Worm (Caenorhabditis elegans) whole organism, young adult: ENCODE measurements around the gene F42C5.3.

Source experiments
- D2030.7 ChIP-seq: fragments of 200-800 bp; sonication (Bioruptor generic); IDR thresholded peaks from 2 replicates; pipeline ENCODE4 v1.3.6; 2022; ENCODE audit warnings: missing genetic modification reagents, missing genetic modification characterization, missing compliant biosample characterization
- F39B2.1 ChIP-seq: fragments of 200-800 bp; sonication (Bioruptor generic); IDR thresholded peaks from 2 replicates; pipeline ENCODE4 v1.3.6; 2022; ENCODE audit warnings: missing genetic modification reagents, missing genetic modification characterization, missing compliant biosample characterization
- F55B11.4 ChIP-seq: sonication (generic microtip); optimal IDR thresholded peaks from 2 replicates; lab custom pipeline; 2016; ENCODE audit warnings: missing compliant biosample characterization, missing genetic modification characterization, borderline replicate concordance; ENCODE audit not compliant: insufficient read depth
- F57A8.1 ChIP-seq: fragments of 200-800 bp; sonication (Bioruptor generic); optimal IDR thresholded peaks from 2 replicates; lab custom pipeline; 2018; ENCODE audit warnings: mild to moderate bottlenecking, missing genetic modification characterization, moderate library complexity, missing compliant biosample characterization
- Y79H2A.3 ChIP-seq: fragments of 200-800 bp; sonication (Bioruptor generic); conservative IDR thresholded peaks from 2 replicates; pipeline ENCODE4 v1.3.6; 2022; ENCODE audit warnings: missing genetic modification reagents, missing genetic modification characterization, missing compliant biosample characterization
- Y95B8A.8 ChIP-seq: fragments of 200-800 bp; sonication (Bioruptor generic); IDR thresholded peaks from 2 replicates; pipeline ENCODE4 v1.3.6; 2022; ENCODE audit warnings: missing genetic modification reagents, missing genetic modification characterization, missing compliant biosample characterization
- aptf-2 ChIP-seq: fragments of 200-800 bp; sonication (Bioruptor generic); conservative IDR thresholded peaks from 2 replicates; pipeline ENCODE4 v1.3.6; 2022; ENCODE audit warnings: missing genetic modification reagents, missing genetic modification characterization, missing compliant biosample characterization
- attf-3 ChIP-seq: fragments of 200-800 bp; sonication (Bioruptor generic); conservative IDR thresholded peaks from 2 replicates; pipeline ENCODE4 v1.3.6; 2022; ENCODE audit warnings: missing genetic modification reagents, missing genetic modification characterization, missing compliant biosample characterization
- attf-6 ChIP-seq: fragments of 200-800 bp; sonication (Bioruptor generic); IDR thresholded peaks from 2 replicates; pipeline ENCODE4 v1.3.6; 2022; ENCODE audit warnings: missing genetic modification reagents, missing genetic modification characterization, missing compliant biosample characterization
- bed-2 ChIP-seq: fragments of 200-800 bp; sonication (Bioruptor generic); IDR thresholded peaks from 2 replicates; pipeline ENCODE4 v1.3.6; 2022; ENCODE audit warnings: missing genetic modification reagents, missing genetic modification characterization, missing compliant biosample characterization
- cebp-1 ChIP-seq, 2 experiments: fragments of 200-800 bp in 1 of 2; sonication (Bioruptor generic) in 1 of 2; sonication (generic microtip) in 1 of 2; IDR thresholded peaks in 1 of 2; optimal IDR thresholded peaks in 1 of 2; 2 replicates each; pipeline versions ENCODE4 v1.3.6 to Lab custom; 2017 to 2022; ENCODE audit warnings: missing compliant biosample characterization in 2 of 2, missing genetic modification characterization in 2 of 2, mild to moderate bottlenecking in 1 of 2, missing genetic modification reagents in 1 of 2, moderate library complexity in 1 of 2
- cebp-2 ChIP-seq: fragments of 200-800 bp; sonication (Bioruptor generic); IDR thresholded peaks from 2 replicates; pipeline ENCODE4 v1.3.6; 2022; ENCODE audit warnings: missing genetic modification characterization, missing compliant biosample characterization
- ceh-100 ChIP-seq: fragments of 200-800 bp; sonication (Bioruptor generic); IDR thresholded peaks from 2 replicates; pipeline ENCODE4 v1.3.6; 2022; ENCODE audit warnings: missing genetic modification reagents, missing genetic modification characterization, missing compliant biosample characterization
- ceh-27 ChIP-seq: fragments of 200-800 bp; sonication (Bioruptor generic); optimal IDR thresholded peaks from 2 replicates; lab custom pipeline; 2018; ENCODE audit warnings: mild to moderate bottlenecking, missing genetic modification characterization, moderate library complexity, missing compliant biosample characterization
- ceh-40 ChIP-seq: fragments of 200-800 bp; sonication (Bioruptor generic); IDR thresholded peaks from 2 replicates; pipeline ENCODE4 v1.3.6; 2022; ENCODE audit warnings: missing genetic modification characterization, missing compliant biosample characterization
- die-1 ChIP-seq: sonication (generic microtip); optimal IDR thresholded peaks from 2 replicates; lab custom pipeline; 2016; ENCODE audit warnings: missing genotype, mild to moderate bottlenecking, missing genetic modification characterization, missing compliant biosample characterization
- dox-1 ChIP-seq: fragments of 200-800 bp; sonication (Bioruptor generic); IDR thresholded peaks from 2 replicates; pipeline ENCODE4 v1.3.6; 2022; ENCODE audit warnings: missing genetic modification reagents, missing genetic modification characterization, missing compliant biosample characterization
- ets-4 ChIP-seq: fragments of 200-800 bp; sonication (Bioruptor generic); optimal IDR thresholded peaks from 2 replicates; lab custom pipeline; 2018; ENCODE audit warnings: mild to moderate bottlenecking, missing genetic modification characterization, missing compliant biosample characterization
- gei-17 ChIP-seq: fragments of 200-800 bp; sonication (Bioruptor generic); optimal IDR thresholded peaks from 2 replicates; lab custom pipeline; 2018; ENCODE audit warnings: mild to moderate bottlenecking, missing genetic modification characterization, missing compliant biosample characterization
- him-1 ChIP-seq: sonication (generic microtip); optimal IDR thresholded peaks from 2 replicates; lab custom pipeline; 2016; ENCODE audit warnings: missing genotype, missing genetic modification reagents, missing genetic modification characterization, missing compliant biosample characterization
- hmg-1.2 ChIP-seq: fragments of 200-800 bp; sonication (Bioruptor generic); IDR thresholded peaks from 2 replicates; pipeline ENCODE4 v1.3.6; 2022; ENCODE audit warnings: missing genetic modification reagents, missing genetic modification characterization, missing compliant biosample characterization
- hmg-20 ChIP-seq: fragments of 200-800 bp; sonication (Bioruptor generic); IDR thresholded peaks from 2 replicates; pipeline ENCODE4 v1.3.6; 2022; ENCODE audit warnings: missing genetic modification reagents, missing genetic modification characterization, missing compliant biosample characterization
- lin-26 ChIP-seq: fragments of 200-800 bp; sonication (Bioruptor generic); IDR thresholded peaks from 2 replicates; pipeline ENCODE4 v1.3.6; 2022; ENCODE audit warnings: missing genetic modification reagents, missing genetic modification characterization, missing compliant biosample characterization
- lin-35 ChIP-seq, 3 experiments: fragments of 150-350 bp in 2 of 3; sonication (generic microtip) in 1 of 3; optimal IDR thresholded peaks; 2 replicates each; lab custom pipeline; 2014 to 2018; ENCODE audit warnings: missing biosample characterization in 3 of 3, missing genetic modification characterization in 3 of 3, missing genetic modification reagents in 3 of 3
- lin-54 ChIP-seq: fragments of 200-800 bp; sonication (Bioruptor generic); optimal IDR thresholded peaks from 2 replicates; lab custom pipeline; 2018; ENCODE audit warnings: mild to moderate bottlenecking, missing genetic modification characterization, missing compliant biosample characterization
- madf-10 ChIP-seq: sonication (generic microtip); optimal IDR thresholded peaks from 2 replicates; lab custom pipeline; 2016; ENCODE audit warnings: mild to moderate bottlenecking, missing genetic modification characterization, missing compliant biosample characterization
- mes-4 ChIP-seq: sonication (generic microtip); optimal IDR thresholded peaks from 2 replicates; lab custom pipeline; 2016; ENCODE audit warnings: missing genotype, missing genetic modification characterization, missing compliant biosample characterization
- nhr-120 ChIP-seq: fragments of 200-800 bp; sonication (Bioruptor generic); IDR thresholded peaks from 2 replicates; pipeline ENCODE4 v1.3.6; 2022; ENCODE audit warnings: missing genetic modification characterization, missing compliant biosample characterization
- nhr-179 ChIP-seq: sonication (generic microtip); optimal IDR thresholded peaks from 2 replicates; lab custom pipeline; 2016; ENCODE audit warnings: mild to moderate bottlenecking, missing genetic modification characterization, missing compliant biosample characterization
- nhr-80 ChIP-seq: sonication (generic microtip); optimal IDR thresholded peaks from 2 replicates; lab custom pipeline; 2016; ENCODE audit warnings: missing genetic modification characterization, missing compliant biosample characterization
- repo-1 ChIP-seq: sonication (generic microtip); optimal IDR thresholded peaks from 2 replicates; lab custom pipeline; 2017; ENCODE audit warnings: mild to moderate bottlenecking, missing genetic modification characterization, missing compliant biosample characterization
- rpc-1 ChIP-seq, 2 experiments: fragments of 150-350 bp in 1 of 2; sonication (generic microtip) in 1 of 2; optimal IDR thresholded peaks; 2 replicates each; lab custom pipeline; 2014 to 2018; ENCODE audit warnings: missing biosample characterization in 1 of 2, missing genetic modification characterization in 1 of 2, missing genetic modification reagents in 1 of 2, missing genotype in 1 of 2
- somi-1 ChIP-seq: fragments of 200-800 bp; sonication (Bioruptor generic); optimal IDR thresholded peaks from 2 replicates; lab custom pipeline; 2018; ENCODE audit warnings: mild to moderate bottlenecking, missing genetic modification characterization, missing compliant biosample characterization
- sptf-2 ChIP-seq: fragments of 200-800 bp; sonication (Bioruptor generic); optimal IDR thresholded peaks from 2 replicates; lab custom pipeline; 2018; ENCODE audit warnings: mild to moderate bottlenecking, missing genetic modification characterization, missing compliant biosample characterization
- unc-62 ChIP-seq: fragments of 150-350 bp; optimal IDR thresholded peaks from 2 replicates; lab custom pipeline; 2014; ENCODE audit warnings: missing biosample characterization, missing genetic modification reagents, missing genetic modification characterization
- zim-3 ChIP-seq: sonication (generic microtip); optimal IDR thresholded peaks from 2 replicates; lab custom pipeline; 2017; ENCODE audit warnings: mild to moderate bottlenecking, missing genetic modification characterization, moderate library complexity, missing compliant biosample characterization
- ztf-25 ChIP-seq: fragments of 200-800 bp; sonication (Bioruptor generic); IDR thresholded peaks from 2 replicates; pipeline ENCODE4 v1.3.6; 2022; ENCODE audit warnings: missing genetic modification reagents, missing genetic modification characterization, missing compliant biosample characterization
- ztf-3 ChIP-seq: fragments of 200-800 bp; sonication (Bioruptor generic); optimal IDR thresholded peaks from 2 replicates; lab custom pipeline; 2018; ENCODE audit warnings: mild to moderate bottlenecking, missing genetic modification characterization, missing compliant biosample characterization

The F42C5.3 gene

DNA sequence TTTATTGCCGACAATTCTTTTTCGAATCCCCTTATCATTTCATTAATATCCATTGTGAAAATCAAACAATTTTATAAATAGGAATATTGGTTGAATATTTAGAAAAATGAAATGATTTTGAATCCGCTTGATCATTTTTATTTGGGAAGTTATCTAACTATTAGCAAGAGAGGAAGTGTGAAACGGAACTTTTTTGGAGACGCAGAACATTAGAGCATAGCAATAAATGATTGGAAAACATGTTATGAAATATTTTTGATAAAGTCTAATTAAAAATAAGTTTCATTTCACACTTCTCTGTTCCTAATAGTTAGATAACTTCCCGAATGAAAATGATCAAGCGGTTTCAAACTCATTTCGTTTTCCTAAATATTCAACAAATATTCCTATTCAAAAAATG is at the start of gene F42C5.3:
Gene F42C5.3 (minus strand): TSS at position 101 of the 400 bp plus-strand sequence.
- TF ChIP-seq bed-2 (GFP tag; lab: Robert Waterston, UW) (no peak), Y79H2A.3 (GFP tag; lab: Robert Waterston, UW) (no peak), cebp-1 (GFP tag; IDR thresholded peaks at IDR 0.05; lab: Robert Waterston, UW) (no peak), cebp-1 (tag; optimal IDR thresholded peaks at IDR 0.05; lab: Kevin White, UChicago) (no peak), lin-26 (GFP tag; lab: Robert Waterston, UW) (no peak), ceh-27 (GFP tag; lab: Kevin White, UChicago) (no peak), F39B2.1 (GFP tag; lab: Robert Waterston, UW) (no peak), attf-6 (GFP tag; lab: Robert Waterston, UW) (no peak), ztf-3 (GFP tag; lab: Kevin White, UChicago) (no peak), nhr-179 (no peak), him-1 (tag; lab: Kevin White, UChicago) (no peak), repo-1 (tag; lab: Kevin White, UChicago) (no peak), cebp-2 (GFP tag; lab: Robert Waterston, UW) (no peak), nhr-120 (no peak), hmg-1.2 (GFP tag; lab: Robert Waterston, UW) (no peak), D2030.7 (GFP tag; lab: Robert Waterston, UW) (no peak)
- TF ChIP-seq, all 124 proteins: peak for 0

DNA sequence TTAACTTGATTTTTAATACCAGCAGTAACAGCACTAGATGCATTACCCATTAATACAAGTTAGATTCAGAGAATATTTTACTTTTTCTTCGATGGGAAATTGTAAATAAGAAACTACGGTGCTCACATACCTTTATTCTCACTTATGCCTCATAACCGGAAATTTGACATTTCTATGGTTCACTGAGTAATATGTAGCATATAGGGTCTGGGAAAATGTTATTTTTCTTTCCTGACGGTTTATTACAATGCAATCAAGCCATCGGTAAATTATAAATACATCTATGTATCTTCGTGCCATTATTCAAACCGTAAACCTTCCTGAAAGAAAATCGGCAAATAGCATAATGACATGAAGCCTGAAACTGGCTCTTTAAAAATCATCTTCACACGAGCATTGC is 45.3 kb upstream of the F42C5.3 start, which contains the start of gene ocr-4:
Gene ocr-4 (minus strand): TSS at position 101 of the 400 bp plus-strand sequence.
- TF ChIP-seq die-1 (tag; lab: Kevin White, UChicago): no peak
- no peak for TF ChIP-seq ceh-40 (GFP tag; lab: Robert Waterston, UW)
- no peak for TF ChIP-seq aptf-2
- no peak for TF ChIP-seq D2030.7 (GFP tag; lab: Robert Waterston, UW)
- TF ChIP-seq ceh-100: no peak
- TF ChIP-seq madf-10: no peak
- no peak for TF ChIP-seq attf-3 (GFP tag; lab: Robert Waterston, UW)
- TF ChIP-seq F55B11.4: no peak
- TF ChIP-seq F57A8.1: no peak
- no peak for TF ChIP-seq mes-4 (tag; lab: Kevin White, UChicago)
- no peak for TF ChIP-seq zim-3 (tag; lab: Kevin White, UChicago)
- no peak for TF ChIP-seq gei-17 (GFP tag; lab: Kevin White, UChicago)
- TF ChIP-seq Y95B8A.8: no peak
- no peak for TF ChIP-seq ztf-25
- TF ChIP-seq unc-62 (GFP tag; lab: Kevin White, UChicago): no peak
- TF ChIP-seq somi-1 (GFP tag; lab: Kevin White, UChicago): no peak
- TF ChIP-seq sptf-2: no peak
- TF ChIP-seq hmg-20: no peak

DNA sequence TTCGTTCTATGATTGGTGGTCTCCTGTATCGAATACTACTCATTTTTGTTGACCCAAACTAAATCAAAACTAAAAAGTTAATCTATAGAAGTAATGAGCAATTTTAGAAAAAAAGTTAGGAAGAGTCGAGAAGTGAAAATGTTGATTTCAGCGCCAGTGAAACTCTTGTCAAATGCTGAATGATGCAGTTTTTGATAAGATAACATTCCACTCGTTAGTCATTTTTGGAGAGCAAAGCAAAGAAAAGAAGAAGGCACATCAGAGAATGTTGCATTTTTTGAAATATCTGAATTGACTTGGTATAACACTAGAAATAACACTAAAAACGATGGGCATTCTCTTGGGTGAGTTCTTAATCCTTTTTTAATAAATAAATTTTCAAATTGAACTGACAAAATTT is 41.5 kb upstream of the F42C5.3 start, which contains the start of gene sqst-2:
Gene sqst-2 (minus strand): TSS at position 58 of the 400 bp plus-strand sequence.
- TF ChIP-seq lin-54 (GFP tag; lab: Kevin White, UChicago) (no peak), nhr-80 (peak; percentile 66)

DNA sequence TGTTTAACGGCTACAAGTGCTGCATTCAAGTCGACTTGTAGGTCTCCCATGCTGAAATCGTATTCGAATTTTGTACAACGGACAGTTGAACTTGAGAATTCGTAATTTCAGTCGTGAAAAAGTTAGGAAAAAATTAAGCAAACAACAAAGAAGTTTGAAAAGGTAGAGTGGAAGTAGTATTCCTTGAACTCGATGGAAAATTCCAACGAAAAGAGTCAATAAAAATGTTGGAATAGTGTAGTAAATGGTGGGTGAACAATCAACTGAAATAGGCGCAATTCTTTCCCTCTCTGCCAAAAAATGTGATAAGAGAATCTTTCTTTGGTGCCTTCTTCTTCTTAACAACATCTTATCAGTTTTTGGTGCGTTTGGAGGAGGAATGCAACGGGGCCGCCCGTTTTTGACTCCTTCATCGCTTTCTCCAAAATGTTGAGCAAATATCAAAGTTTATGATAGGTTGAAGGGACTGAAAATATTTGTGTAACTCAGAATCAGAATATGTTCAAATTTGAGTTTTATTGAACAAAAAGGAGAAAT is 39.3 kb upstream of the F42C5.3 start, which contains the start of gene ifo-1:
Gene ifo-1 (minus strand): TSS at position 51 of the 537 bp plus-strand sequence.
- TF ChIP-seq dox-1 (GFP tag; lab: Robert Waterston, UW) (peak; percentile 63; the same call in 1 of the 2 replicates), lin-35 (GFP tag; optimal IDR thresholded peaks at IDR 0.05; lab: Kevin White, UChicago) (no peak), rpc-1 (optimal IDR thresholded peaks at IDR 0.05; lab: Kevin White, UChicago) (no peak), rpc-1 (tag; optimal IDR thresholded peaks at IDR 0.05; lab: Kevin White, UChicago) (no peak), ets-4 (GFP tag; lab: Kevin White, UChicago) (peak; percentile 3), nhr-80 (peak; percentile 99)
